Worm (Caenorhabditis elegans): ENCODE results near the gene C09E8.6.

The C09E8.6 gene

DNA sequence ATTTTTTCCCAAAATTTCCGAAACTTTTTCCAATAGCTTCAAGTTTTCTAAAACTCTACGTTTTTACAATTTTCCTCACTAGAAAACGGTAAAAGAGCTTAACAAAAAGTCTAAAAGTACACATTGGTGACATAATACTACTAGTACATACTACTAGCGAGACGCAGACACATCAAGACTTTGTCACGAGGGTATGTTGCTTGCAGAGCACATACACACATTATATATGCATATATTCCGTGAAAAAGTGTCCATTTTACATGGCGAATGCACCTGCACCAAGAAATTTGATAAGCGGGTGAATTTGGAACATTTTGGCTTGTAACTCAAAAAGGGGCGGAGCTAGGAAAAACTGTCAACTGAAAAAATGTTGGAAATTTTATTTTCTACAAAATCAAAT lies 45.0 kb downstream of the C09E8.6 start:
- TF ChIP-seq hmg-4 (GFP tag; optimal IDR thresholded peaks at IDR 0.05) (no peak), hnd-1 (tag; optimal IDR thresholded peaks at IDR 0.05) (no peak), hmbx-1 (tag; optimal IDR thresholded peaks at IDR 0.05) (no peak), B0310.2 (tag; optimal IDR thresholded peaks at IDR 0.05) (no peak), ceh-13 (GFP tag; optimal IDR thresholded peaks at IDR 0.05) (no peak), ceh-36 (tag; optimal IDR thresholded peaks at IDR 0.05) (no peak), aly-1 (tag; optimal IDR thresholded peaks at IDR 0.05) (no peak), tra-4 (tag; optimal IDR thresholded peaks at IDR 0.05) (no peak), ets-7 (tag; optimal IDR thresholded peaks at IDR 0.05) (no peak), F13C5.2 (tag; optimal IDR thresholded peaks at IDR 0.05) (no peak), scrt-1 (GFP tag; IDR thresholded peaks at IDR 0.05) (no peak), pes-1 (GFP tag; IDR thresholded peaks at IDR 0.05) (no peak), flt-1 (GFP tag; IDR thresholded peaks at IDR 0.05) (no peak), tbx-37 (GFP tag; conservative IDR thresholded peaks at IDR 0.05) (no peak), ama-1 (optimal IDR thresholded peaks at IDR 0.05) (no peak), sea-1 (GFP tag; conservative IDR thresholded peaks at IDR 0.05) (no peak), tbx-11 (GFP tag; IDR thresholded peaks at IDR 0.05) (no peak)

DNA sequence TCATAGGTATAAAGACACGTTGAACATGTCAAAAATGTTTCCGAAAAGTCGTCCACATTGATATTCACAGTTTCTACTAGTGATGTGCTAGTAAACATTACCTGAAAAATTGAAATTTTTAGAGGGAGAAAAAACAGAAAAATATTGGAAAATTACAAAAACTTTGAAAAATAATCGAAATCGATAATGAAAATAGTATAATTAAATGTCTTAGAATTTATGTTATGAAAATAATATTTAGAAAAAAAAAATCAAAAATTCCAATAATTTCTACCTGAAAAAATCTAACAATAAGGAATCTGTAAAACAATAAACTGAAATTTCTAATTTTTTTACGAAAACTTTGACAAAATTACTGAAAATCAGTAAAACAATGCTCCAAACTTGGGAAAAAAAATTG lies 45.7 kb downstream of the C09E8.6 start, which contains the start of gene nhl-3:
Gene nhl-3 (minus strand): TSS at position 101 of the 400 bp plus-strand sequence.
- no peak for TF ChIP-seq aly-1 (tag; optimal IDR thresholded peaks at IDR 0.05)
- no peak for TF ChIP-seq B0310.2 (tag; optimal IDR thresholded peaks at IDR 0.05)
- no peak for TF ChIP-seq sea-1 (GFP tag; conservative IDR thresholded peaks at IDR 0.05)
- TF ChIP-seq flt-1 (GFP tag; IDR thresholded peaks at IDR 0.05), result no peak
- no peak for TF ChIP-seq scrt-1 (GFP tag; IDR thresholded peaks at IDR 0.05)
- no peak for TF ChIP-seq tbx-37 (GFP tag; conservative IDR thresholded peaks at IDR 0.05)
- TF ChIP-seq tra-4 (tag; optimal IDR thresholded peaks at IDR 0.05), result no peak
- no peak for TF ChIP-seq hmg-4 (GFP tag; optimal IDR thresholded peaks at IDR 0.05)
- TF ChIP-seq tbx-11 (GFP tag; IDR thresholded peaks at IDR 0.05), result no peak
- no peak for TF ChIP-seq ets-7 (tag; optimal IDR thresholded peaks at IDR 0.05)
- no peak for TF ChIP-seq F13C5.2 (tag; optimal IDR thresholded peaks at IDR 0.05)
- no peak for TF ChIP-seq hmbx-1 (tag; optimal IDR thresholded peaks at IDR 0.05)
- TF ChIP-seq pes-1 (GFP tag; IDR thresholded peaks at IDR 0.05), result no peak
- no peak for TF ChIP-seq ama-1 (optimal IDR thresholded peaks at IDR 0.05)
- TF ChIP-seq hnd-1 (tag; optimal IDR thresholded peaks at IDR 0.05), result no peak

DNA sequence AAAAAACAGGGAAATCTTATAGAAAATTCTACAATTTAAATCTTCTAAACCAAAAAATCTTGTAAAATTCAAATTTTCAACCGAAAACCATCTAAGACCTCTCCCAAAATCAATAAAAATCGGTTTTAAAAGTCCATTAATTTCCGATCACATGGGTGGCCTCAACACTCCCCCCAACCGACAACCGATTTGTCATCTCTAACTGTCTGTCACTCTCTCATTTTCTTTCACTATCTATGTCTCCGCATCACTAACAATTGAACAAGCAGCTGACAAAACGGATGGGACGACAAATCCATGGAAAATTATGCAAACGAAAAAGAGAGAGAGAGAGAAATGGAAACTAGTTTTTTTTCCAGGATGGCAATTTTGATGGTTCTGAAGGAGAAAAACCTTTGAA lies 46.7 kb downstream of the C09E8.6 start:
- TF ChIP-seq tbx-37 (GFP tag; conservative IDR thresholded peaks at IDR 0.05), result no peak
- TF ChIP-seq aly-1 (tag; optimal IDR thresholded peaks at IDR 0.05), result no peak
- TF ChIP-seq tra-4 (tag; optimal IDR thresholded peaks at IDR 0.05), result no peak
- no peak for TF ChIP-seq flt-1 (GFP tag; IDR thresholded peaks at IDR 0.05)
- TF ChIP-seq pes-1 (GFP tag; IDR thresholded peaks at IDR 0.05), result no peak
- no peak for TF ChIP-seq hmbx-1 (tag; optimal IDR thresholded peaks at IDR 0.05)
- no peak for TF ChIP-seq ceh-36 (tag; optimal IDR thresholded peaks at IDR 0.05)
- no peak for TF ChIP-seq hnd-1 (tag; optimal IDR thresholded peaks at IDR 0.05)

DNA sequence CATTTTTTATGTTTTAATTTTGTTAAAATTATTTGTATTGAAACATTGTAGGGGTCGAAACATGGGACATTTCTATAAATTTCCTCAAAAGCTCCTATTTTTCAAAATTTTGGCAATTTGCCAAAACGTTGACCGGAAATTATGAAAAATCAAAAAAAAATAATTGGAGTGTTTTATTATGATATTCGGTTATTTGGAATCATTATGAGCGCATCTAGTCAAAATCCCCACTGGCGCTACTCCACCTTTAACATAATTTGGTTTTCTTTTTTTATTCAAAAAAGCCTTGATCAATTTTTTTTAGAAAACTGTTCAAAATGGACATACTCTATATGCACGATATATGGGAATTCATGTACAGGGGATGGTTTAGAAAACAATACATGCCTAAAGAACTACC lies 49.0 kb downstream of the C09E8.6 start, which contains the start of gene W04H10.2:
Gene W04H10.2 (plus strand): TSS at position 301 of the 400 bp plus-strand sequence.
- TF ChIP-seq B0310.2 (tag; optimal IDR thresholded peaks at IDR 0.05), result no peak

DNA sequence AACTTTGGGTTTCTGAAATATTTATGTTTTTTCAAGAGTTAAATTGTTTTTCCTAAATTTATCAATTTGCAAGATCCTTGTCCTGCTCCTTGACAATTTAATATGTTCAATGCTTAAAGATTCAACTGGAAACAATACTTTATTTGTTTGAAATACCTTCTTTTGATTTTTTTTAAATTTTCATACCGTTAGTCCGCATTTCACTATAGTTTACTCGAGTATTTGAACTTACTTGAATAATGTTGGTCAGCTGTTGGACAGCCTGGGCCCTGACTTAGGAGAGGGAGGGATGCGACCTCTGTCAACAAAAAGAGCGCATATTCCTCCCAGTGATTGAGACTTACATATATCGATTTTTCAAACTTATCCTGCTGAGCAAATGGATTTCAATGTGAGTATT lies 49.7 kb downstream of the C09E8.6 start, which contains the start of gene W04H10.5:
Gene W04H10.5 (plus strand): TSS at position 301 of the 400 bp plus-strand sequence.
- TF ChIP-seq aly-1 (tag; optimal IDR thresholded peaks at IDR 0.05), result no peak
